Worm (Caenorhabditis elegans) whole organism, L4/young adult: Measurements from ENCODE around the gene vit-1.

ENCODE experiments used
- W03F9.2 ChIP-seq: fragments of 150-350 bp; optimal IDR thresholded peaks from 2 replicates; lab custom pipeline; 2014; ENCODE audit warnings: missing biosample characterization, missing genetic modification characterization
- dao-5 ChIP-seq: sonication (generic microtip); optimal IDR thresholded peaks from 2 replicates; lab custom pipeline; 2016; ENCODE audit warnings: missing genotype, missing genetic modification characterization, moderate library complexity, missing compliant biosample characterization
- him-1 ChIP-seq: sonication (generic microtip); optimal IDR thresholded peaks from 2 replicates; lab custom pipeline; 2016; ENCODE audit warnings: missing genotype, missing genetic modification reagents, missing genetic modification characterization, missing compliant biosample characterization

DNA sequence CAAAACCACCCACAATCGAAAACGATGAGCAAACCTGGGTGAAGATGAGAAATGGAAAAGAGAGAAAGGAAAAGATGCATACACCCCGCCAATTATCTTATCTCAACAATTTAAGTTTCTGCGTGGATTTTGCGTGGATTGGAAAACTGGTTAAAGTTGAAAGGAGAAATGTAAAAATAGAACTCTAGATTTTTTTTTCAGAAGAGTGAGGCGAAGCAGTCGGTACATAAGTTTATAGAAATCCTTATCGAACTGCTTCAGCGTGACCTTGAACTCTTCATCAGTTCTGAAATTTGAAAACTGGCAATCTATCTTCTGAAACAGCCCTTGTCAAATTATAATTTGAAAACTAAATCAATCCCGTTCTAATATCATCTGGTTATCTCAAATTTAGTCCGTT is 38.6 kb upstream of the vit-1 start, which contains the start of gene clik-2:
- TF ChIP-seq him-1 (tag; lab: Kevin White, UChicago) = no peak
- no peak for TF ChIP-seq W03F9.2 (tag; lab: Kevin White, UChicago)
- no peak for TF ChIP-seq dao-5 (tag; lab: Kevin White, UChicago)
